Worm (Caenorhabditis elegans): ENCODE data around the gene srh-229.

srh-229 gene

ce11 chrV:7460898-7461297 is 43.3 kb downstream of the srh-229 start, which contains the start of gene srh-92:
Gene srh-92, minus strand, starts transcription at chrV:7460998.
- TF ChIP-seq egl-27 (tag; optimal IDR thresholded peaks at IDR 0.05) (no peak), sea-2 (GFP tag; optimal IDR thresholded peaks at IDR 0.05) (no peak), unc-62 (GFP tag; optimal IDR thresholded peaks at IDR 0.05) (no peak), egl-5 (tag; optimal IDR thresholded peaks at IDR 0.05) (no peak), hmg-11 (tag; optimal IDR thresholded peaks at IDR 0.05) (no peak), nhr-11 (tag; optimal IDR thresholded peaks at IDR 0.05) (no peak), mdl-1 (tag; optimal IDR thresholded peaks at IDR 0.05) (no peak), nhr-237 (tag; optimal IDR thresholded peaks at IDR 0.05) (no peak), zag-1 (tag; optimal IDR thresholded peaks at IDR 0.05) (no peak), ama-1 (optimal IDR thresholded peaks at IDR 0.05) (no peak), nhr-77 (tag; optimal IDR thresholded peaks at IDR 0.05) (no peak)

ce11 chrV:7455008-7455407 is 49.2 kb downstream of the srh-229 start, which contains the start of gene F25E5.2:
Gene F25E5.2, plus strand, starts transcription at chrV:7455308.
- TF ChIP-seq ceh-9 (tag; optimal IDR thresholded peaks at IDR 0.05) (no peak), aly-2 (tag; optimal IDR thresholded peaks at IDR 0.05) (no peak), mml-1 (tag; optimal IDR thresholded peaks at IDR 0.05) (no peak), nhr-67 (tag; optimal IDR thresholded peaks at IDR 0.05) (no peak), tbx-2 (tag; optimal IDR thresholded peaks at IDR 0.05) (no peak), ztf-4 (tag; optimal IDR thresholded peaks at IDR 0.05) (no peak), elt-1 (tag; optimal IDR thresholded peaks at IDR 0.05) (no peak), zag-1 (tag; optimal IDR thresholded peaks at IDR 0.05) (no peak), lin-15B (tag; optimal IDR thresholded peaks at IDR 0.05) (no peak), unc-62 (GFP tag; optimal IDR thresholded peaks at IDR 0.05) (no peak), elt-3 (tag; optimal IDR thresholded peaks at IDR 0.05) (no peak), ceh-82 (tag; optimal IDR thresholded peaks at IDR 0.05) (no peak), nhr-43 (tag; optimal IDR thresholded peaks at IDR 0.05; ENCODE audit: poor library complexity, severe bottlenecking) (no peak), daf-12 (tag; optimal IDR thresholded peaks at IDR 0.05) (no peak), nhr-76 (tag; optimal IDR thresholded peaks at IDR 0.05) (no peak), ama-1 (optimal IDR thresholded peaks at IDR 0.05) (no peak)

- no peak for TF ChIP-seq ceh-28 (tag; optimal IDR thresholded peaks at IDR 0.05)
- no peak for TF ChIP-seq fkh-10 (GFP tag; optimal IDR thresholded peaks at IDR 0.05)
- no peak for TF ChIP-seq egl-27 (tag; optimal IDR thresholded peaks at IDR 0.05)
- no peak for TF ChIP-seq ztf-4 (tag; optimal IDR thresholded peaks at IDR 0.05)
Observed at ce11 chrV:7454236-7454635, 49.9 kb downstream of the srh-229 start, which contains the start of gene try-8. Gene try-8, minus strand, starts transcription at chrV:7454336.
